Fruit fly (Drosophila melanogaster) whole organism, prepupa: ENCODE results near the gene Fit2.

Source experiments
- Blimp-1 ChIP-seq: fragments of 200-800 bp; sonication (Bioruptor generic); optimal IDR thresholded peaks from 3 replicates; lab custom pipeline; 2017; ENCODE audit warnings: missing biosample characterization, missing genetic modification characterization, mild to moderate bottlenecking, moderate library complexity, missing genetic modification reagents
- CG11762 ChIP-seq: fragments of 200-800 bp; sonication (Bioruptor generic); optimal IDR thresholded peaks from 3 replicates; lab custom pipeline; 2016; ENCODE audit warnings: missing biosample characterization, missing genetic modification characterization; ENCODE audit not compliant: insufficient read depth
- CG1621 ChIP-seq: fragments of 200-800 bp; sonication (Bioruptor generic); optimal IDR thresholded peaks from 3 replicates; lab custom pipeline; 2018; ENCODE audit warnings: missing biosample characterization, mild to moderate bottlenecking, missing genetic modification characterization
- CG16779 ChIP-seq: fragments of 200-800 bp; sonication (Bioruptor generic); optimal IDR thresholded peaks from 3 replicates; lab custom pipeline; 2017; ENCODE audit warnings: missing biosample characterization, mild to moderate bottlenecking, missing genetic modification characterization
- CG3032 ChIP-seq: fragments of 200-800 bp; optimal IDR thresholded peaks from 2 replicates; lab custom pipeline; 2019; ENCODE audit warnings: missing biosample characterization, mild to moderate bottlenecking, missing genetic modification characterization, moderate library complexity
- CG32006 ChIP-seq: fragments of 200-800 bp; sonication (Bioruptor generic); optimal IDR thresholded peaks from 3 replicates; lab custom pipeline; 2017; ENCODE audit warnings: missing biosample characterization, mild to moderate bottlenecking, missing genetic modification characterization
- CG3919 ChIP-seq: fragments of 200-800 bp; sonication (Bioruptor generic); optimal IDR thresholded peaks from 3 replicates; lab custom pipeline; 2016; ENCODE audit warnings: missing biosample characterization, missing genetic modification characterization
- CG6792 ChIP-seq: fragments of 200-800 bp; sonication (Bioruptor generic); optimal IDR thresholded peaks from 3 replicates; lab custom pipeline; 2016; ENCODE audit warnings: missing biosample characterization, missing genetic modification characterization
- CG6808 ChIP-seq: fragments of 200-800 bp; sonication (Bioruptor generic); optimal IDR thresholded peaks from 3 replicates; lab custom pipeline; 2017; ENCODE audit warnings: missing biosample characterization, missing genetic modification characterization, mild to moderate bottlenecking, moderate library complexity, missing genetic modification reagents
- CG6854 ChIP-seq: fragments of 200-800 bp; sonication (Bioruptor generic); optimal IDR thresholded peaks from 2 replicates; lab custom pipeline; 2017; ENCODE audit warnings: missing biosample characterization, mild to moderate bottlenecking, missing genetic modification characterization
- CG8319 ChIP-seq: fragments of 200-800 bp; sonication (Bioruptor generic); optimal IDR thresholded peaks from 3 replicates; lab custom pipeline; 2016; ENCODE audit warnings: missing biosample characterization, missing genetic modification characterization
- CG8632 ChIP-seq: fragments of 200-800 bp; sonication (Bioruptor generic); optimal IDR thresholded peaks from 3 replicates; lab custom pipeline; 2016; ENCODE audit warnings: missing biosample characterization, missing genetic modification characterization
- Hr38 ChIP-seq: sonication (Bioruptor generic); optimal IDR thresholded peaks from 2 replicates; lab custom pipeline; 2016; ENCODE audit warnings: missing biosample characterization, missing genetic modification characterization
- Hr39 ChIP-seq: fragments of 200-800 bp; sonication (Bioruptor generic); optimal IDR thresholded peaks from 2 replicates; lab custom pipeline; 2016; ENCODE audit warnings: missing biosample characterization, missing genetic modification characterization
- Met ChIP-seq: fragments of 200-800 bp; sonication (Bioruptor generic); optimal IDR thresholded peaks from 3 replicates; lab custom pipeline; 2016; ENCODE audit warnings: missing biosample characterization, missing genetic modification characterization
- Smox ChIP-seq: fragments of 200-800 bp; sonication (Bioruptor generic); optimal IDR thresholded peaks from 3 replicates; lab custom pipeline; 2016; ENCODE audit warnings: missing biosample characterization, missing genetic modification characterization
- Sox102F ChIP-seq: fragments of 200-800 bp; sonication (Bioruptor generic); optimal IDR thresholded peaks from 2 replicates; lab custom pipeline; 2016; ENCODE audit warnings: missing biosample characterization, mild to moderate bottlenecking, missing genetic modification characterization
- achi ChIP-seq: fragments of 200-800 bp; sonication (Bioruptor generic); optimal IDR thresholded peaks from 3 replicates; lab custom pipeline; 2016; ENCODE audit warnings: missing biosample characterization, missing genetic modification characterization
- acj6 ChIP-seq: fragments of 200-800 bp; sonication (Bioruptor generic); optimal IDR thresholded peaks from 3 replicates; lab custom pipeline; 2016; ENCODE audit warnings: missing biosample characterization, missing genetic modification characterization
- dsx ChIP-seq: fragments of 200-800 bp; optimal IDR thresholded peaks from 3 replicates; lab custom pipeline; 2019; ENCODE audit warnings: missing biosample characterization, mild to moderate bottlenecking, missing genetic modification characterization, moderate library complexity; ENCODE audit not compliant: poor library complexity, severe bottlenecking
- esn ChIP-seq: fragments of 200-800 bp; sonication (Bioruptor generic); optimal IDR thresholded peaks from 2 replicates; lab custom pipeline; 2016; ENCODE audit warnings: missing biosample characterization, mild to moderate bottlenecking, missing genetic modification characterization, moderate library complexity
- fd85E ChIP-seq: fragments of 200-800 bp; sonication (Bioruptor generic); optimal IDR thresholded peaks from 3 replicates; lab custom pipeline; 2016; ENCODE audit warnings: missing biosample characterization, missing genetic modification characterization
- fkh ChIP-seq: fragments of 200-800 bp; sonication (Bioruptor generic); optimal IDR thresholded peaks from 3 replicates; lab custom pipeline; 2017; ENCODE audit warnings: missing biosample characterization, mild to moderate bottlenecking, missing genetic modification characterization, moderate library complexity
- lz ChIP-seq: fragments of 200-800 bp; sonication (Bioruptor generic); optimal IDR thresholded peaks from 3 replicates; lab custom pipeline; 2016; ENCODE audit warnings: missing biosample characterization, missing genetic modification characterization
- net ChIP-seq: fragments of 200-800 bp; sonication (Bioruptor generic); optimal IDR thresholded peaks from 3 replicates; lab custom pipeline; 2016; ENCODE audit warnings: missing biosample characterization, missing genetic modification characterization
- pdm3 ChIP-seq: fragments of 200-800 bp; sonication (Bioruptor generic); optimal IDR thresholded peaks from 3 replicates; lab custom pipeline; 2016; ENCODE audit warnings: missing biosample characterization, missing genetic modification characterization
- ss ChIP-seq, 2 experiments: fragments of 200-800 bp; sonication (Bioruptor generic); optimal IDR thresholded peaks; 2 replicates in 1 of 2; 3 replicates in 1 of 2; lab custom pipeline; 2017 to 2018; ENCODE audit warnings: mild to moderate bottlenecking in 2 of 2, missing biosample characterization in 2 of 2, missing genetic modification characterization in 2 of 2, moderate library complexity in 1 of 2
- svp ChIP-seq: fragments of 200-800 bp; sonication (Bioruptor generic); peaks from one replicate; lab custom pipeline; 2016; ENCODE audit warnings: missing biosample characterization, missing genetic modification characterization

The Fit2 gene

DNA sequence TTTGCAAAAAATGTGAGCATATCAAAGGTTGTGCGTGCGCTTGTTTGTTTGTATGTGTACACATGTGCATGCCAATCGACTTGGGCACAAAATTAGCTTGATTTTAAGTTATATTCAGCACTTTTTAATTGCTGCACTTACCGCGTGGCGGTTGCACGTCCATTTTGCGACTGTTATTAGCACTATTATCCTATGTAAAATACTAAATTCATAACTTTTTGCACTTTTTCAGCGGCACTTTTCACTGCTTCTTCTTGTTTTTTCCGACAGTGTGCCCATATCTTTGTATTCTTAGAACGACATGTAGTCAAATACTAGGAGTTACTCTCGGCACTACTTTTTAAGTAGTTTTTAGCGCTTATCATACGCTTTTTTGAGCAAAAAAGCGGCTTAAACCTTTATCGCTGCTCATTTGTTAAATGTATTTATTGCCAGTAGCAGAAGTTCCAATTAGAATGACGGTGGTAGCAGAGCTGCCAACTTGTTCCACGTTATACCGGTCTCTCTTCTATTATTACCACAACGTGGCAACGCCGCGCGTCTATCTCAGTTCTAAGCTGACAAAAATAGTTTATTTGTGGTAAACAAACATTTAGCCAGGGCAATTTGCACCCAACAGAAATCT lies 18.3 kb downstream of the Fit2 start, which contains the start of the genes scaf6 and Papst2:
TSS of gene scaf6 (minus strand) at position 278 of the 625 bp plus-strand sequence.
TSS of gene Papst2 (plus strand) at position 501 of the 625 bp plus-strand sequence.
- TF ChIP-seq Sox102F (GFP tag; lab: Kevin White, UChicago), result no peak
- peak; percentile 10 for TF ChIP-seq CG3032 (tag; lab: Kevin White, UChicago)
- TF ChIP-seq achi (GFP tag; lab: Kevin White, UChicago), result no peak
- peak; percentile 95 for TF ChIP-seq fkh (GFP tag; lab: Kevin White, UChicago)
- TF ChIP-seq CG6854, result peak; percentile 63
- TF ChIP-seq esn (GFP tag; lab: Kevin White, UChicago), result peak; percentile 17
- TF ChIP-seq, all 60 proteins: peak for 4

- TF ChIP-seq CG8319 (GFP tag; lab: Kevin White, UChicago) (no peak), CG1621 (tag; lab: Kevin White, UChicago) (peak; percentile 3), CG8632 (no peak), CG16779 (tag; lab: Kevin White, UChicago) (no peak), achi (GFP tag; lab: Kevin White, UChicago) (no peak), acj6 (GFP tag; lab: Kevin White, UChicago) (no peak), dsx (no peak), fkh (GFP tag; lab: Kevin White, UChicago) (peak; percentile 98), Sox102F (GFP tag; lab: Kevin White, UChicago) (no peak), esn (GFP tag; lab: Kevin White, UChicago) (peak; percentile 33)
Measured at dm6 chr3L:17044799-17045198, 20.7 kb downstream of the Fit2 start, which contains the start of gene Pop5. Gene Pop5 (minus strand): TSS chr3L:17045038.

dm6 chr3L:17045431-17046238 lies 21.5 kb downstream of the Fit2 start, which contains the start of gene TpnC73F:
Gene TpnC73F (plus strand): TSS chr3L:17046063.
- TF ChIP-seq CG11762 (GFP tag; lab: Kevin White, UChicago) (no peak), Hr39 (GFP tag; lab: Kevin White, UChicago) (no peak), lz (GFP tag; lab: Kevin White, UChicago) (no peak), Blimp-1 (GFP tag; lab: Kevin White, UChicago) (no peak)

- TF ChIP-seq fkh (GFP tag; lab: Kevin White, UChicago) (peak; percentile 93), fd85E (GFP tag; lab: Kevin White, UChicago) (no peak), CG8632 (peak; percentile 3), Hr38 (no peak), pdm3 (GFP tag; lab: Kevin White, UChicago) (no peak), Blimp-1 (GFP tag; lab: Kevin White, UChicago) (peak; percentile 5), net (GFP tag; lab: Kevin White, UChicago) (peak; percentile 13), Met (GFP tag; lab: Kevin White, UChicago) (no peak), ss (GFP tag; optimal IDR thresholded peaks at IDR 0.05; lab: Kevin White, UChicago) (peak in 1 of 2 experiments; percentile 49), Sox102F (GFP tag; lab: Kevin White, UChicago) (no peak), CG3919 (peak; percentile 8), CG16779 (tag; lab: Kevin White, UChicago) (peak; percentile 4)
Measured at dm6 chr3L:17047811-17048239, 23.7 kb downstream of the Fit2 start.

- no peak for TF ChIP-seq Met (GFP tag; lab: Kevin White, UChicago)
- TF ChIP-seq Smox (GFP tag; lab: Kevin White, UChicago), result no peak
- TF ChIP-seq CG6792 (GFP tag; lab: Kevin White, UChicago), result no peak
- no peak for TF ChIP-seq CG32006
- no peak for TF ChIP-seq svp (GFP tag; lab: Kevin White, UChicago)
- TF ChIP-seq CG6808 (GFP tag; lab: Kevin White, UChicago), result no peak
Measured at dm6 chr3L:17049314-17049713, 25.2 kb downstream of the Fit2 start, which contains the start of gene rogdi. Gene rogdi (plus strand): TSS chr3L:17049512.
